Worm (Caenorhabditis elegans): Measurements from ENCODE around the gene K12D9.1.

DNA sequence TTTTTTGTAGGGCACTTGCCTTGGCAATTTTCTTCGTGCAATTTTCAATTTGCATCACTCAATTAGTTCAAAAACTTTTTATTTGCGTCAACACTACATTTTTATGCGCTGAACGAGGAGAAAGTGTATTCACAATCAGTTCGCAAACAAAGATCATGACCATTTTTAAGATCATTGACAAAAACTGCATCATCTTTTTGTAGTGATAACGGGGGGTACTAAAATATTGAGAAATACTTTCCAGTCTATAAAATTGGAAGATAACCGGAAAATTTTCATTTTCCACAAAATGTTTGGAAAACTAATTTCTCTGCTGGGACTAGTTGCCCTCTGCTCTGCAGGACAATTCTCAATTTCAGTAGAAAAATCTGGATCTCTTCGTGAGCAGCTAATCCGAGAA lies 10.0 kb downstream of the K12D9.1 start, which contains the start of gene asp-8:
- TF ChIP-seq pha-4 (tag; optimal IDR thresholded peaks at IDR 0.05) (no peak), nhr-11 (tag; optimal IDR thresholded peaks at IDR 0.05) (no peak), ref-2 (tag; optimal IDR thresholded peaks at IDR 0.05) (no peak), sox-2 (GFP tag; IDR thresholded peaks at IDR 0.05) (no peak), ceh-22 (tag; optimal IDR thresholded peaks at IDR 0.05) (no peak), F13H6.1 (tag; optimal IDR thresholded peaks at IDR 0.05) (no peak)

Measured in whole organism, late embryonic.